Fruit fly (Drosophila melanogaster) whole organism, embryonic: ENCODE data around the gene STUB1.

Source experiments
- Blimp-1 ChIP-seq: fragments of 200-800 bp; sonication (Bioruptor generic); optimal IDR thresholded peaks from 3 replicates; lab custom pipeline; 2018; ENCODE audit warnings: missing biosample characterization, missing genetic modification characterization, mild to moderate bottlenecking, moderate library complexity, missing genetic modification reagents
- CG10147 ChIP-seq: fragments of 200-800 bp; sonication (Bioruptor generic); optimal IDR thresholded peaks from 2 replicates; lab custom pipeline; 2019; ENCODE audit warnings: missing biosample characterization, mild to moderate bottlenecking, missing genetic modification characterization, moderate library complexity
- CG10274 ChIP-seq: fragments of 200-800 bp; sonication (Bioruptor generic); optimal IDR thresholded peaks from 3 replicates; lab custom pipeline; 2017; ENCODE audit warnings: missing biosample characterization, mild to moderate bottlenecking, missing genetic modification characterization
- CG10431 ChIP-seq: fragments of 200-800 bp; sonication (Bioruptor generic); optimal IDR thresholded peaks from 3 replicates; lab custom pipeline; 2018; ENCODE audit warnings: missing biosample characterization, mild to moderate bottlenecking, missing genetic modification characterization
- CG10543 ChIP-seq: fragments of 200-800 bp; sonication (Bioruptor generic); optimal IDR thresholded peaks from 3 replicates; lab custom pipeline; 2017; ENCODE audit warnings: missing biosample characterization, mild to moderate bottlenecking, missing genetic modification characterization, moderate library complexity
- CG12104 ChIP-seq: fragments of 200-800 bp; sonication (Bioruptor generic); optimal IDR thresholded peaks from 3 replicates; lab custom pipeline; 2016; ENCODE audit warnings: missing biosample characterization, missing genetic modification characterization
- CG1529 ChIP-seq: fragments of 200-800 bp; sonication (Bioruptor generic); optimal IDR thresholded peaks from 3 replicates; lab custom pipeline; 2018; ENCODE audit warnings: missing biosample characterization, missing genetic modification characterization
- CG17385 ChIP-seq: fragments of 200-800 bp; sonication (Bioruptor generic); optimal IDR thresholded peaks from 3 replicates; lab custom pipeline; 2018; ENCODE audit warnings: missing biosample characterization, mild to moderate bottlenecking, missing genetic modification characterization
- CG2129 ChIP-seq: fragments of 200-800 bp; sonication (Bioruptor generic); IDR thresholded peaks from 2 replicates; pipeline ENCODE4 v1.3.6; 2022; ENCODE audit warnings: missing biosample characterization, missing genetic modification characterization; ENCODE audit not compliant: partially characterized antibody
- CG30431 ChIP-seq: fragments of 200-800 bp; sonication (Bioruptor generic); optimal IDR thresholded peaks from 2 replicates; lab custom pipeline; 2017; ENCODE audit warnings: missing biosample characterization, missing genetic modification characterization
- CG31441 ChIP-seq: fragments of 200-800 bp; sonication (Bioruptor generic); IDR thresholded peaks from 2 replicates; pipeline ENCODE4 v1.3.6; 2022; ENCODE audit warnings: missing biosample characterization, missing genetic modification characterization
- CG32767 ChIP-seq: fragments of 200-800 bp; sonication (Bioruptor generic); IDR thresholded peaks from 2 replicates; pipeline ENCODE4 v1.3.6; 2022; ENCODE audit warnings: missing biosample characterization, missing genetic modification characterization
- CG34224 ChIP-seq: fragments of 200-800 bp; sonication (Bioruptor generic); IDR thresholded peaks from 3 replicates; pipeline ENCODE4 v1.3.6; 2022; ENCODE audit warnings: missing biosample characterization, missing genetic modification characterization; ENCODE audit not compliant: partially characterized antibody
- CG4328 ChIP-seq: fragments of 200-800 bp; sonication (Bioruptor generic); optimal IDR thresholded peaks from 3 replicates; lab custom pipeline; 2017; ENCODE audit warnings: missing biosample characterization, missing genetic modification reagents, missing genetic modification characterization
- CG5953 ChIP-seq: fragments of 200-800 bp; sonication (Bioruptor generic); IDR thresholded peaks from 2 replicates; pipeline ENCODE4 v1.3.6; 2022; ENCODE audit warnings: missing biosample characterization, missing genetic modification characterization
- CG6254 ChIP-seq: fragments of 200-800 bp; sonication (Bioruptor generic); optimal IDR thresholded peaks from 3 replicates; lab custom pipeline; 2017; ENCODE audit warnings: mild to moderate bottlenecking, missing biosample characterization, missing genetic modification reagents, missing genetic modification characterization
- CG6683 ChIP-seq: fragments of 200-800 bp; sonication (Bioruptor generic); optimal IDR thresholded peaks from 2 replicates; lab custom pipeline; 2017; ENCODE audit warnings: missing biosample characterization, mild to moderate bottlenecking, missing genetic modification characterization, missing genetic modification reagents
- CG7745 ChIP-seq: fragments of 200-800 bp; sonication (Bioruptor generic); optimal IDR thresholded peaks from 2 replicates; lab custom pipeline; 2018; ENCODE audit warnings: missing biosample characterization, mild to moderate bottlenecking, missing genetic modification characterization, moderate library complexity
- CG8089 ChIP-seq: fragments of 200-800 bp; sonication (Bioruptor generic); optimal IDR thresholded peaks from 3 replicates; lab custom pipeline; 2016; ENCODE audit warnings: missing biosample characterization, missing genetic modification characterization
- CG9797 ChIP-seq: fragments of 200-800 bp; sonication (Bioruptor generic); optimal IDR thresholded peaks from 3 replicates; lab custom pipeline; 2018; ENCODE audit warnings: missing biosample characterization, mild to moderate bottlenecking, missing genetic modification characterization
- Dfd ChIP-seq, 2 experiments: fragments of >200 bp; optimal IDR thresholded peaks; 2 replicates each; lab custom pipeline; 2017; ENCODE audit warnings: missing biosample characterization in 2 of 2, missing genetic modification characterization in 2 of 2
- ERR ChIP-seq: fragments of 200-800 bp; sonication (Bioruptor generic); optimal IDR thresholded peaks from 2 replicates; lab custom pipeline; 2016; ENCODE audit warnings: missing biosample characterization, missing genetic modification characterization
- HLH54F ChIP-seq: fragments of 200-800 bp; sonication (Bioruptor generic); optimal IDR thresholded peaks from 3 replicates; lab custom pipeline; 2016; ENCODE audit warnings: missing biosample characterization, missing genetic modification characterization
- Hmx ChIP-seq: fragments of 200-800 bp; sonication (Bioruptor generic); optimal IDR thresholded peaks from 2 replicates; lab custom pipeline; 2016; ENCODE audit warnings: missing biosample characterization, missing genetic modification characterization
- Hr39 ChIP-seq: fragments of >200 bp; optimal IDR thresholded peaks from 2 replicates; lab custom pipeline; 2017
- Hr51 ChIP-seq, 2 experiments: fragments of 200-800 bp; sonication (Bioruptor generic); optimal IDR thresholded peaks; 2 replicates in 1 of 2; 3 replicates in 1 of 2; lab custom pipeline; 2016 to 2018; ENCODE audit warnings: missing biosample characterization in 2 of 2, missing genetic modification characterization in 2 of 2, mild to moderate bottlenecking in 1 of 2, moderate library complexity in 1 of 2
- Mes4 ChIP-seq: fragments of 200-800 bp; sonication (Bioruptor generic); optimal IDR thresholded peaks from 2 replicates; lab custom pipeline; 2016; ENCODE audit warnings: missing biosample characterization, missing genetic modification characterization
- NFAT ChIP-seq: fragments of 200-800 bp; sonication (Bioruptor generic); IDR thresholded peaks from 2 replicates; pipeline ENCODE4 v1.3.6; 2022; ENCODE audit warnings: missing biosample characterization, missing genetic modification characterization
- Poxn ChIP-seq: fragments of 200-800 bp; sonication (Bioruptor generic); IDR thresholded peaks from 2 replicates; pipeline ENCODE4 v1.3.6; 2022; ENCODE audit warnings: missing biosample characterization, missing genetic modification characterization
- Stat92E ChIP-seq, 3 experiments: fragments of >200 bp in 2 of 3; fragments of 200-800 bp in 1 of 3; sonication (Bioruptor generic) in 1 of 3; optimal IDR thresholded peaks; 2 replicates each; lab custom pipeline; 2017 to 2019; ENCODE audit warnings: missing biosample characterization in 3 of 3, missing genetic modification characterization in 3 of 3, mild to moderate bottlenecking in 1 of 3, moderate library complexity in 1 of 3
- Vsx1 ChIP-seq: fragments of 200-800 bp; sonication (Bioruptor generic); optimal IDR thresholded peaks from 2 replicates; lab custom pipeline; 2017; ENCODE audit warnings: missing biosample characterization, mild to moderate bottlenecking, missing genetic modification characterization, missing genetic modification reagents
- ab ChIP-seq: fragments of 200-800 bp; sonication (Bioruptor generic); optimal IDR thresholded peaks from 2 replicates; lab custom pipeline; 2016; ENCODE audit warnings: missing biosample characterization, missing genetic modification characterization
- bbx ChIP-seq: fragments of 200-800 bp; sonication (Bioruptor generic); IDR thresholded peaks from 2 replicates; pipeline ENCODE4 v1.3.6; 2022; ENCODE audit warnings: missing biosample characterization, missing genetic modification characterization; ENCODE audit not compliant: partially characterized antibody
- bowl ChIP-seq: fragments of 200-800 bp; sonication (Bioruptor generic); IDR thresholded peaks from 2 replicates; pipeline ENCODE4 v1.3.6; 2022; ENCODE audit warnings: missing biosample characterization, missing genetic modification characterization
- ci ChIP-seq: fragments of 200-800 bp; sonication (Bioruptor generic); IDR thresholded peaks from 3 replicates; pipeline ENCODE4 v1.3.6; 2022; ENCODE audit warnings: missing biosample characterization, missing genetic modification characterization
- crc ChIP-seq: fragments of 200-800 bp; sonication (Bioruptor generic); optimal IDR thresholded peaks from 2 replicates; lab custom pipeline; 2016; ENCODE audit warnings: missing biosample characterization, missing genetic modification characterization
- croc ChIP-seq: fragments of 200-800 bp; sonication (Bioruptor generic); conservative IDR thresholded peaks from 3 replicates; pipeline ENCODE4 v1.3.6; 2022; ENCODE audit warnings: missing biosample characterization, missing genetic modification characterization
- dmrt11E ChIP-seq: fragments of 200-800 bp; sonication (Bioruptor generic); optimal IDR thresholded peaks from 3 replicates; lab custom pipeline; 2018; ENCODE audit warnings: missing biosample characterization, mild to moderate bottlenecking, missing genetic modification characterization, moderate library complexity
- grn ChIP-seq: fragments of 200-800 bp; sonication (Bioruptor generic); optimal IDR thresholded peaks from 3 replicates; lab custom pipeline; 2017; ENCODE audit warnings: missing biosample characterization, missing genetic modification characterization
- hkb ChIP-seq, 2 experiments: fragments of 200-800 bp in 1 of 2; fragments of >200 bp in 1 of 2; sonication (Bioruptor generic) in 1 of 2; IDR thresholded peaks in 1 of 2; optimal IDR thresholded peaks in 1 of 2; 2 replicates each; pipeline versions ENCODE4 v1.3.6 to Lab custom; 2017 to 2022; ENCODE audit warnings: missing biosample characterization in 1 of 2, missing genetic modification characterization in 1 of 2
- ken ChIP-seq: fragments of 200-800 bp; sonication (Bioruptor generic); IDR thresholded peaks from 3 replicates; pipeline ENCODE4 v1.3.6; 2022; ENCODE audit warnings: missing biosample characterization, missing genetic modification characterization
- lmd ChIP-seq: fragments of 200-800 bp; sonication (Bioruptor generic); IDR thresholded peaks from 2 replicates; pipeline ENCODE4 v1.3.6; 2022; ENCODE audit warnings: missing biosample characterization, missing genetic modification characterization
- nmo ChIP-seq: fragments of 200-800 bp; sonication (Bioruptor generic); optimal IDR thresholded peaks from 2 replicates; lab custom pipeline; 2018; ENCODE audit warnings: missing biosample characterization, mild to moderate bottlenecking, missing genetic modification characterization, moderate library complexity
- pho ChIP-seq: fragments of 200-800 bp; sonication (Bioruptor generic); optimal IDR thresholded peaks from 2 replicates; lab custom pipeline; 2016; ENCODE audit warnings: missing biosample characterization, missing genetic modification characterization
- pzg ChIP-seq: fragments of 200-800 bp; sonication (Bioruptor generic); optimal IDR thresholded peaks from 3 replicates; lab custom pipeline; 2018; ENCODE audit warnings: missing biosample characterization, mild to moderate bottlenecking, missing genetic modification characterization, moderate library complexity
- row ChIP-seq: fragments of 200-800 bp; sonication (Bioruptor generic); IDR thresholded peaks from 3 replicates; pipeline ENCODE4 v1.3.6; 2022; ENCODE audit warnings: missing biosample characterization, missing genetic modification characterization
- schlank ChIP-seq: fragments of 200-800 bp; sonication (Bioruptor generic); optimal IDR thresholded peaks from 2 replicates; lab custom pipeline; 2018; ENCODE audit warnings: missing biosample characterization, mild to moderate bottlenecking, missing genetic modification characterization
- sens ChIP-seq: fragments of 200-800 bp; sonication (Bioruptor generic); peaks from one replicate; lab custom pipeline; 2016; ENCODE audit warnings: missing biosample characterization, missing genetic modification characterization
- tgo ChIP-seq: fragments of 200-800 bp; sonication (Bioruptor generic); IDR thresholded peaks from 3 replicates; pipeline ENCODE4 v1.3.6; 2022; ENCODE audit warnings: missing biosample characterization, missing genetic modification characterization
- trh ChIP-seq: fragments of 200-800 bp; sonication (Bioruptor generic); optimal IDR thresholded peaks from 2 replicates; lab custom pipeline; 2016; ENCODE audit warnings: missing biosample characterization, missing genetic modification characterization

Gene STUB1

DNA sequence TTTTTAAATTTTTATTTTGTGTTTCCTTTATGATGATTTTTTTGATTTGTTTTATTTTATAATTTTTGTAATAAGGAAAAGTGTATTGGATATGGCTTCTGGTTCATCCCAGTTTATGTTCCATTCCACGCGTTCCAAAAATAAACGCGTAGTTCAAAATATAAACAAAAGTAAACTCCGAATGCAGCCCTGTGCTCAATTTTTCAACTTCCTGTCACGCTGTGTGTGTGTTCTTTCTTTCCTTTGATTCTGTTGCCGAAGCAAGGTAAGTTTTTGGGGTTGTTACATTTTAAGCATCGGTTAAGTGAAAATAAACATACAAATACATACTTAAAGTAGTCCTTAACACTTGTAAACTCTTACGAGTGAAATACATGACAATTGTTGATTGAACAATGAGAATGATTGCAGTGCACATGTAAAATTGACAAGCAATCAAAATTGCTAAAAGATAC, 29.2 kb upstream of the STUB1 start, which contains the start of the genes Ip259 and RpS27A (continued):
- peak; percentile 81 for TF ChIP-seq CG17385 (GFP tag; lab: Kevin White, UChicago)
- no peak for TF ChIP-seq CG2129 (GFP tag; lab: Robert Waterston, UW)
- TF ChIP-seq Mes4 (GFP tag; lab: Kevin White, UChicago): peak; percentile 87
- peak; percentile 51 for TF ChIP-seq CG6683 (GFP tag; lab: Kevin White, UChicago)
- peak; percentile 73 for TF ChIP-seq pzg (GFP tag; lab: Kevin White, UChicago)
- peak; percentile 67 for TF ChIP-seq CG10543 (GFP tag; lab: Kevin White, UChicago)
- TF ChIP-seq ab (GFP tag; lab: Kevin White, UChicago): no peak
- peak; percentile 71 for TF ChIP-seq dmrt11E (tag; lab: Kevin White, UChicago)
- TF ChIP-seq CG9797 (GFP tag; lab: Kevin White, UChicago): peak; percentile 29
- TF ChIP-seq Stat92E (GFP tag; optimal IDR thresholded peaks at IDR 0.05; lab: Kevin White, UChicago): peak in 1 of 3 experiments; percentile 65
- peak; percentile 85 for TF ChIP-seq CG8089 (GFP tag; lab: Kevin White, UChicago)
- TF ChIP-seq Hmx (GFP tag; lab: Kevin White, UChicago): peak; percentile 6
- TF ChIP-seq crc (GFP tag; lab: Kevin White, UChicago): peak; percentile 56
- no peak; the same call in 1 of the 2 replicates for TF ChIP-seq CG31441 (GFP tag; lab: Robert Waterston, UW)
- TF ChIP-seq CG30431 (GFP tag; lab: Kevin White, UChicago): peak; percentile 69
- no peak for TF ChIP-seq Hr39 (lab: Kevin White, UChicago)
- TF ChIP-seq croc (GFP tag; lab: Robert Waterston, UW): peak; percentile 61
- TF ChIP-seq Hr51 (GFP tag; optimal IDR thresholded peaks at IDR 0.05; lab: Kevin White, UChicago): peak in 1 of 2 experiments; percentile 38
- peak; percentile 63 for TF ChIP-seq CG10431
- peak; percentile 81 for TF ChIP-seq nmo (GFP tag; lab: Kevin White, UChicago)
- peak; percentile 74 for TF ChIP-seq sens (GFP tag; lab: Kevin White, UChicago)
- peak; percentile 50 for TF ChIP-seq pho (GFP tag; lab: Kevin White, UChicago)
- peak; percentile 55 for TF ChIP-seq tgo (GFP tag; lab: Robert Waterston, UW)
- peak; percentile 58 for TF ChIP-seq HLH54F (GFP tag; lab: Kevin White, UChicago)
- TF ChIP-seq ERR (GFP tag; lab: Kevin White, UChicago): no peak
- TF ChIP-seq Blimp-1 (GFP tag; lab: Kevin White, UChicago): no peak
- peak; percentile 60 for TF ChIP-seq trh (GFP tag; lab: Kevin White, UChicago)
- TF ChIP-seq grn: no peak
- TF ChIP-seq bowl (GFP tag; lab: Robert Waterston, UW): peak; percentile 69; the same call in 1 of the 2 replicates
- TF ChIP-seq CG7745: no peak
- TF ChIP-seq row: peak; percentile 81
- peak; percentile 66 for TF ChIP-seq CG10147
- peak; percentile 18 for TF ChIP-seq CG6254 (GFP tag; lab: Kevin White, UChicago)
- TF ChIP-seq bbx (GFP tag; lab: Robert Waterston, UW): peak; percentile 34; the same call in 1 of the 2 replicates
- peak; percentile 54 for TF ChIP-seq schlank (tag; lab: Kevin White, UChicago)
- TF ChIP-seq hkb (optimal IDR thresholded peaks at IDR 0.05; lab: Kevin White, UChicago): no peak
- TF ChIP-seq hkb (GFP tag; IDR thresholded peaks at IDR 0.05; lab: Robert Waterston, UW): peak; percentile 68
- peak; percentile 85 for TF ChIP-seq CG12104 (GFP tag; lab: Kevin White, UChicago)
- peak; percentile 57 for TF ChIP-seq lmd (GFP tag; lab: Robert Waterston, UW)
- peak; percentile 55 for TF ChIP-seq CG1529 (GFP tag; lab: Kevin White, UChicago)
- TF ChIP-seq CG34224 (GFP tag; lab: Robert Waterston, UW): no peak; the same call in 2 of the 3 replicates
- TF ChIP-seq Vsx1: peak; percentile 61
- TF ChIP-seq Dfd (GFP tag; optimal IDR thresholded peaks at IDR 0.05; lab: Kevin White, UChicago): no peak
- peak; percentile 61; the same call in 1 of the 2 replicates for TF ChIP-seq CG32767 (GFP tag; lab: Robert Waterston, UW)
- peak; percentile 73 for TF ChIP-seq CG4328 (GFP tag; lab: Kevin White, UChicago)
- TF ChIP-seq CG5953: peak; percentile 65; the same call in 1 of the 2 replicates
- TF ChIP-seq NFAT (GFP tag; lab: Robert Waterston, UW): no peak; the same call in 1 of the 2 replicates
- peak; percentile 27 for TF ChIP-seq CG10274 (GFP tag; lab: Kevin White, UChicago)
- TF ChIP-seq ci (GFP tag; lab: Robert Waterston, UW): peak; percentile 92
- TF ChIP-seq ken (GFP tag; lab: Robert Waterston, UW): peak; percentile 77
- no peak for TF ChIP-seq Poxn (GFP tag; lab: Robert Waterston, UW)
